Worm (Caenorhabditis elegans) whole organism, L4 larva: Measurements from ENCODE around the gene gcy-25.

Source experiments
- F10B5.3 ChIP-seq: sonication (generic microtip); optimal IDR thresholded peaks from 2 replicates; lab custom pipeline; 2016; ENCODE audit warnings: mild to moderate bottlenecking, missing genetic modification characterization, missing compliant biosample characterization
- R02D3.7 ChIP-seq: fragments of 150-350 bp; sonication (generic microtip); optimal IDR thresholded peaks from 3 replicates; lab custom pipeline; 2014; ENCODE audit warnings: missing biosample characterization, missing genetic modification characterization
- aha-1 ChIP-seq: fragments of 150-350 bp; peaks from one replicate; lab custom pipeline; 2014; ENCODE audit warnings: missing biosample characterization, missing genetic modification characterization
- ceh-32 ChIP-seq: sonication (generic microtip); optimal IDR thresholded peaks from 2 replicates; lab custom pipeline; 2016; ENCODE audit warnings: mild to moderate bottlenecking, missing genetic modification characterization, missing compliant biosample characterization; ENCODE audit not compliant: poor library complexity
- ceh-44 ChIP-seq: fragments of 200-800 bp; sonication (Bioruptor generic); IDR thresholded peaks from 2 replicates; pipeline ENCODE4 v1.3.6; 2022; ENCODE audit warnings: missing genetic modification reagents, missing genetic modification characterization, missing compliant biosample characterization
- ctbp-1 ChIP-seq: fragments of 200-800 bp; sonication (Bioruptor generic); IDR thresholded peaks from 2 replicates; pipeline ENCODE4 v1.3.6; 2022; ENCODE audit warnings: missing genetic modification reagents, missing genetic modification characterization, missing compliant biosample characterization
- daf-16 ChIP-seq, 3 experiments: sonication (generic microtip); optimal IDR thresholded peaks; 2 replicates each; lab custom pipeline; 2016 to 2017; ENCODE audit warnings: missing genetic modification characterization in 3 of 3, missing genetic modification reagents in 3 of 3, mild to moderate bottlenecking in 2 of 3, missing compliant biosample characterization in 2 of 3, missing biosample characterization in 1 of 3, moderate library complexity in 1 of 3
- daf-19 ChIP-seq: fragments of 200-800 bp; sonication (Bioruptor generic); conservative IDR thresholded peaks from 2 replicates; pipeline ENCODE4 v1.3.6; 2022; ENCODE audit warnings: missing genetic modification characterization, missing compliant biosample characterization
- dmd-6 ChIP-seq: fragments of 200-800 bp; sonication (Bioruptor generic); IDR thresholded peaks from 2 replicates; pipeline ENCODE4 v1.3.6; 2022; ENCODE audit warnings: missing genetic modification reagents, missing genetic modification characterization, missing compliant biosample characterization
- dve-1 ChIP-seq: sonication (generic microtip); optimal IDR thresholded peaks from 2 replicates; lab custom pipeline; 2017; ENCODE audit warnings: antibody characterized with exemption, mild to moderate bottlenecking, missing genetic modification characterization, missing compliant biosample characterization; ENCODE audit not compliant: insufficient read depth
- egl-43 ChIP-seq: fragments of 200-800 bp; sonication (Bioruptor generic); IDR thresholded peaks from 2 replicates; pipeline ENCODE4 v1.3.6; 2022; ENCODE audit warnings: missing genetic modification reagents, missing genetic modification characterization, missing compliant biosample characterization
- fkh-10 ChIP-seq: fragments of 150-350 bp; optimal IDR thresholded peaks from 2 replicates; lab custom pipeline; 2014; ENCODE audit warnings: missing biosample characterization, missing genetic modification reagents, missing genetic modification characterization
- fos-1 ChIP-seq: fragments of 150-350 bp; optimal IDR thresholded peaks from 2 replicates; lab custom pipeline; 2014; ENCODE audit warnings: missing biosample characterization, missing genetic modification characterization
- hlh-30 ChIP-seq: sonication (generic microtip); optimal IDR thresholded peaks from 2 replicates; lab custom pipeline; 2017; ENCODE audit warnings: antibody characterized with exemption, mild to moderate bottlenecking, missing genetic modification characterization, missing compliant biosample characterization; ENCODE audit not compliant: insufficient read depth
- hmg-1.1 ChIP-seq: fragments of 200-800 bp; sonication (Bioruptor generic); IDR thresholded peaks from 2 replicates; pipeline ENCODE4 v1.3.6; 2022; ENCODE audit warnings: missing genetic modification reagents, missing genetic modification characterization, missing compliant biosample characterization
- jun-1 ChIP-seq: fragments of 150-350 bp; optimal IDR thresholded peaks from 2 replicates; lab custom pipeline; 2014; ENCODE audit warnings: missing biosample characterization, missing genetic modification reagents, missing genetic modification characterization
- lim-7 ChIP-seq: fragments of 200-800 bp; sonication (Bioruptor generic); IDR thresholded peaks from 2 replicates; pipeline ENCODE4 v1.3.6; 2022; ENCODE audit warnings: missing genetic modification characterization, missing compliant biosample characterization
- lin-1 ChIP-seq: fragments of 200-800 bp; sonication (Bioruptor generic); IDR thresholded peaks from 2 replicates; pipeline ENCODE4 v1.3.6; 2022; ENCODE audit warnings: missing genetic modification reagents, missing genetic modification characterization, missing compliant biosample characterization
- lin-29 ChIP-seq: fragments of 200-800 bp; sonication (Bioruptor generic); IDR thresholded peaks from 2 replicates; pipeline ENCODE4 v1.3.6; 2022; ENCODE audit warnings: missing genetic modification reagents, missing genetic modification characterization, missing compliant biosample characterization
- lin-38 ChIP-seq: fragments of 200-800 bp; sonication (Bioruptor generic); IDR thresholded peaks from 2 replicates; pipeline ENCODE4 v1.3.6; 2022; ENCODE audit warnings: missing genetic modification reagents, missing genetic modification characterization, missing compliant biosample characterization
- lir-3 ChIP-seq: sonication (generic microtip); optimal IDR thresholded peaks from 2 replicates; lab custom pipeline; 2016; ENCODE audit warnings: mild to moderate bottlenecking, missing genetic modification characterization, missing compliant biosample characterization
- lsy-2 ChIP-seq, 2 experiments: fragments of 150-350 bp in 1 of 2; sonication (generic microtip) in 1 of 2; optimal IDR thresholded peaks; 2 replicates each; lab custom pipeline; 2014 to 2017; ENCODE audit warnings: missing biosample characterization in 2 of 2, missing genetic modification characterization in 2 of 2
- madf-5 ChIP-seq, 2 experiments: fragments of 200-800 bp; sonication (Bioruptor generic); IDR thresholded peaks; 2 replicates each; pipeline ENCODE4 v1.3.6; 2022; ENCODE audit warnings: missing compliant biosample characterization in 2 of 2, missing genetic modification characterization in 2 of 2
- mdl-1 ChIP-seq, 2 experiments: fragments of 150-350 bp in 1 of 2; sonication (generic microtip) in 1 of 2; optimal IDR thresholded peaks; 2 replicates each; lab custom pipeline; 2014 to 2017; ENCODE audit warnings: missing biosample characterization in 2 of 2, missing genetic modification characterization in 2 of 2
- mdt-29 ChIP-seq: fragments of 200-800 bp; sonication (Bioruptor generic); IDR thresholded peaks from 2 replicates; pipeline ENCODE4 v1.3.6; 2022; ENCODE audit warnings: missing genetic modification reagents, missing genetic modification characterization, missing compliant biosample characterization
- mxl-2 ChIP-seq: fragments of 200-800 bp; sonication (Bioruptor generic); conservative IDR thresholded peaks from 2 replicates; pipeline ENCODE4 v1.3.6; 2022; ENCODE audit warnings: missing genetic modification reagents, missing genetic modification characterization, missing compliant biosample characterization
- nhr-28 ChIP-seq: fragments of 150-350 bp; optimal IDR thresholded peaks from 2 replicates; lab custom pipeline; 2014; ENCODE audit warnings: missing biosample characterization, missing genetic modification characterization
- nhr-48 ChIP-seq: sonication (generic microtip); optimal IDR thresholded peaks from 2 replicates; lab custom pipeline; 2016; ENCODE audit warnings: mild to moderate bottlenecking, missing genetic modification characterization, missing compliant biosample characterization
- nhr-77 ChIP-seq: fragments of 150-350 bp; optimal IDR thresholded peaks from 2 replicates; lab custom pipeline; 2014; ENCODE audit warnings: missing biosample characterization, missing genetic modification characterization
- pqm-1 ChIP-seq: sonication (generic microtip); optimal IDR thresholded peaks from 2 replicates; lab custom pipeline; 2017; ENCODE audit warnings: missing biosample characterization, missing genetic modification characterization
- saeg-2 ChIP-seq: fragments of 200-800 bp; sonication (Bioruptor generic); IDR thresholded peaks from 2 replicates; pipeline ENCODE4 v1.3.6; 2022; ENCODE audit warnings: missing genetic modification reagents, missing genetic modification characterization, missing compliant biosample characterization
- unc-130 ChIP-seq: sonication (generic microtip); optimal IDR thresholded peaks from 2 replicates; lab custom pipeline; 2016; ENCODE audit warnings: missing genetic modification reagents, missing genetic modification characterization, missing compliant biosample characterization
- zfp-3 ChIP-seq: fragments of 200-800 bp; sonication (Bioruptor generic); conservative IDR thresholded peaks from 2 replicates; pipeline ENCODE4 v1.3.6; 2022; ENCODE audit warnings: missing genetic modification reagents, missing genetic modification characterization, missing compliant biosample characterization

The gcy-25 gene

DNA sequence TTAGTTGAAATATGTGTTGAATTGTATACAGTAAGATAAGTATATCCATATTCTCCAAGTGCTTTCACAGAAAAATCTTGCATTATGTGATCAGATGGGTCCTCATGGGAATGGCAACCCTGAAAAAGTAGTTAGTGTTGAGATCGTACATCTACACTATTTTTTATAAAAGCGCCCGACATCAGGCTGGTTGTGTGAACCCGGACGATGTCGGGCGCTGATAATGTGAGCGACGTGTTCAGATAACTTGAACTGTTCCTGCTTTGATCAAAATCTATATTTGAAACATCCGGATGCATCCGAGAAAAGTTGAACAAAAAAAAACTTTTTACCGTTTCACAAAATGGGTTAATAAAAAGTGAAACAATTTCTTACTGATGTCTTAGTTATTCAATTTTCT, 42.3 kb downstream of the gcy-25 start:
- TF ChIP-seq daf-19 (GFP tag; lab: Robert Waterston, UW): no peak
- no peak for TF ChIP-seq unc-130 (GFP tag; lab: Kevin White, UChicago)
- TF ChIP-seq jun-1 (tag; lab: Kevin White, UChicago): no peak
- TF ChIP-seq mdt-29 (GFP tag; lab: Robert Waterston, UW): no peak
- no peak for TF ChIP-seq fos-1
- TF ChIP-seq zfp-3 (GFP tag; lab: Robert Waterston, UW): no peak
- no peak for TF ChIP-seq nhr-28 (tag; lab: Kevin White, UChicago)
- TF ChIP-seq ctbp-1: no peak

DNA sequence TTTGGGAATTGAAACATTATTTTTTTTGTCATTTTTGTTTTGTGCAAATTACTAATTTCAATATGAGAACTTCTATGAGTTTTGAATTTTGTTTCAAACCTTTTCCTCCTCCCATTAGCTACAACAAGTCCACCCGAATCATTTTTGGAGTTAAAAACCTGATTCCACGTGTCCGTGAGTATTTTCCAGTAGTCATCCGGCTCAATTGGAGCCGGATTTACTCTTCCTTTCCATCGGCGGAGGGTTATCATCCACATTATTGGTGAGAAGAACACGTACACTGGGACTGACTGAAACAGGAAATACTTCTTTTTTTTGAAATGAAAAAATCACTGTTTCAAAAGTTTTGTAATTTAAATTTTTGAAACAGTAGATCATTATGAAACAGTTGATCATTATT, 50.3 kb downstream of the gcy-25 start:
- TF ChIP-seq aha-1 (tag; lab: Kevin White, UChicago): peak; percentile 96
- no peak for TF ChIP-seq F10B5.3 (tag; lab: Kevin White, UChicago)

- TF ChIP-seq mxl-2 (GFP tag; lab: Robert Waterston, UW) (no peak), madf-5 (GFP tag; IDR thresholded peaks at IDR 0.05; lab: Robert Waterston, UW) (no peak), lir-3 (no peak), unc-130 (GFP tag; lab: Kevin White, UChicago) (no peak), R02D3.7 (tag; lab: Kevin White, UChicago) (no peak), mdt-29 (GFP tag; lab: Robert Waterston, UW) (no peak), pqm-1 (tag; lab: Kevin White, UChicago) (no peak), ceh-44 (GFP tag; lab: Robert Waterston, UW) (no peak), saeg-2 (GFP tag; lab: Robert Waterston, UW) (no peak), lsy-2 (tag; optimal IDR thresholded peaks at IDR 0.05; lab: Kevin White, UChicago) (no peak), aha-1 (tag; lab: Kevin White, UChicago) (no peak), lin-38 (GFP tag; lab: Robert Waterston, UW) (no peak), ceh-32 (tag; lab: Kevin White, UChicago) (no peak), daf-19 (GFP tag; lab: Robert Waterston, UW) (no peak), lin-1 (GFP tag; lab: Robert Waterston, UW) (no peak), fkh-10 (GFP tag; lab: Kevin White, UChicago) (no peak), lim-7 (GFP tag; lab: Robert Waterston, UW) (no peak), egl-43 (GFP tag; lab: Robert Waterston, UW) (no peak)
Observed at ce11 chrIV:15926746-15927145, 54.0 kb downstream of the gcy-25 start, which contains the start of gene Y105C5B.8. TSS of gene Y105C5B.8 (minus strand) at chrIV:15926846.

DNA sequence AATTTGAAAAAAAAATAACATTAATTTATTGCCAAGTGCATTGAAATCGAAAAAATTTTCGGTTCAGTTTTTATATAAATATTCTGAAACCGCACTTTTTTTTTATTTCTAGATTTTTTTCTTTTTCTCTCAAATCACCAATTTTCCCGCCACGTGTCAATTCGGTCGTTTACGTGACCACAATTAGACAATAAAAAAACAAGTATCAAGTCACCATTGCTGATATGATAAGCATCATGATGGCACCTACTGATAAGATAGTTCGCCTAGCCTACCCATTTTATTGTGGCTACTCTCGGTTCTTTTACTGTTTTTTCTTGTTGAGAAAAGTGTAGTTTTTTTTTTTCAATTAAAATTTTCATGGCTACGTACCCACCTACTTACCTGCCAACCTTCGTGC, 57.1 kb downstream of the gcy-25 start:
- TF ChIP-seq hmg-1.1 (GFP tag; lab: Robert Waterston, UW) (no peak), hlh-30 (peak; percentile 79), daf-16 (GFP tag; optimal IDR thresholded peaks at IDR 0.05; lab: Kevin White, UChicago) (peak in 1 of 2 experiments; percentile 43), daf-16 (tag; optimal IDR thresholded peaks at IDR 0.05; lab: Kevin White, UChicago) (peak; percentile 81), mxl-2 (GFP tag; lab: Robert Waterston, UW) (no peak), pqm-1 (tag; lab: Kevin White, UChicago) (peak; percentile 56), nhr-28 (tag; lab: Kevin White, UChicago) (peak; percentile 74), F10B5.3 (tag; lab: Kevin White, UChicago) (no peak), dmd-6 (GFP tag; lab: Robert Waterston, UW) (no peak), nhr-48 (tag; lab: Kevin White, UChicago) (peak; percentile 3), dve-1 (tag; lab: Kevin White, UChicago) (peak; percentile 81), mdl-1 (tag; optimal IDR thresholded peaks at IDR 0.05; lab: Kevin White, UChicago) (peak in 1 of 2 experiments; percentile 51), lin-29 (GFP tag; lab: Robert Waterston, UW) (no peak), nhr-77 (tag; lab: Kevin White, UChicago) (peak; percentile 15)
